Worm (Caenorhabditis elegans) whole organism, L2 larva: ENCODE results near the gene nhr-123.

ENCODE experiments used
- F13H6.1 ChIP-seq: sonication (generic microtip); optimal IDR thresholded peaks from 2 replicates; lab custom pipeline; 2016; ENCODE audit warnings: missing genetic modification characterization, missing compliant biosample characterization
- R02D3.7 ChIP-seq: fragments of 150-350 bp; optimal IDR thresholded peaks from 2 replicates; lab custom pipeline; 2014; ENCODE audit warnings: missing biosample characterization, missing genetic modification characterization
- alr-1 ChIP-seq: fragments of 150-350 bp; optimal IDR thresholded peaks from 2 replicates; lab custom pipeline; 2014; ENCODE audit warnings: missing biosample characterization, missing genetic modification characterization
- blmp-1 ChIP-seq: sonication (generic microtip); optimal IDR thresholded peaks from 2 replicates; lab custom pipeline; 2017; ENCODE audit warnings: missing genetic modification characterization, mild to moderate bottlenecking, missing compliant biosample characterization, antibody characterized with exemption, moderate library complexity; ENCODE audit not compliant: insufficient read depth
- ceh-16 ChIP-seq: fragments of 150-350 bp; optimal IDR thresholded peaks from 2 replicates; lab custom pipeline; 2014; ENCODE audit warnings: missing biosample characterization, missing genetic modification characterization
- ceh-82 ChIP-seq: fragments of 150-350 bp; optimal IDR thresholded peaks from 2 replicates; lab custom pipeline; 2014; ENCODE audit warnings: missing biosample characterization, missing genetic modification characterization
- crh-2 ChIP-seq: sonication (generic microtip); optimal IDR thresholded peaks from 2 replicates; lab custom pipeline; 2017; ENCODE audit warnings: missing biosample characterization, missing genetic modification characterization
- dmd-4 ChIP-seq: sonication (generic microtip); optimal IDR thresholded peaks from 2 replicates; lab custom pipeline; 2017; ENCODE audit warnings: missing biosample characterization, missing genetic modification characterization
- egl-27 ChIP-seq: sonication (generic microtip); optimal IDR thresholded peaks from 3 replicates; lab custom pipeline; 2017; ENCODE audit warnings: missing biosample characterization, missing genetic modification reagents, missing genetic modification characterization
- elt-1 ChIP-seq: fragments of 150-350 bp; optimal IDR thresholded peaks from 2 replicates; lab custom pipeline; 2014; ENCODE audit warnings: missing biosample characterization, missing genetic modification characterization
- elt-3 ChIP-seq: sonication (generic microtip); optimal IDR thresholded peaks from 2 replicates; lab custom pipeline; 2017; ENCODE audit warnings: missing biosample characterization, missing genetic modification characterization
- fos-1 ChIP-seq: fragments of 150-350 bp; optimal IDR thresholded peaks from 2 replicates; lab custom pipeline; 2014; ENCODE audit warnings: missing biosample characterization, missing genetic modification characterization
- gmeb-1 ChIP-seq: fragments of 150-350 bp; optimal IDR thresholded peaks from 2 replicates; lab custom pipeline; 2014; ENCODE audit warnings: missing biosample characterization, missing genetic modification characterization
- lin-11 ChIP-seq: fragments of 150-350 bp; sonication (generic microtip); optimal IDR thresholded peaks from 2 replicates; lab custom pipeline; 2014; ENCODE audit warnings: missing biosample characterization, missing genetic modification characterization, inconsistent platforms, mixed read lengths
- lin-13 ChIP-seq: fragments of 150-350 bp; optimal IDR thresholded peaks from 2 replicates; lab custom pipeline; 2014; ENCODE audit warnings: missing biosample characterization, missing genetic modification reagents, missing genetic modification characterization
- lin-39 ChIP-seq: fragments of 150-350 bp; optimal IDR thresholded peaks from 2 replicates; lab custom pipeline; 2014; ENCODE audit warnings: missing biosample characterization, missing genetic modification reagents, missing genetic modification characterization
- mab-5 ChIP-seq: fragments of 150-350 bp; optimal IDR thresholded peaks from 2 replicates; lab custom pipeline; 2014; ENCODE audit warnings: missing biosample characterization, missing genetic modification characterization
- mdl-1 ChIP-seq, 2 experiments: fragments of 150-350 bp in 1 of 2; sonication (generic microtip) in 1 of 2; optimal IDR thresholded peaks; 2 replicates each; lab custom pipeline; 2017; ENCODE audit warnings: missing biosample characterization in 2 of 2, missing genetic modification characterization in 2 of 2
- nhr-10 ChIP-seq: sonication (generic microtip); optimal IDR thresholded peaks from 2 replicates; lab custom pipeline; 2017; ENCODE audit warnings: missing biosample characterization, missing genetic modification characterization
- nhr-11 ChIP-seq: fragments of 150-350 bp; optimal IDR thresholded peaks from 2 replicates; lab custom pipeline; 2014; ENCODE audit warnings: missing biosample characterization, missing genetic modification characterization
- nhr-12 ChIP-seq: fragments of 150-350 bp; optimal IDR thresholded peaks from 2 replicates; lab custom pipeline; 2014; ENCODE audit warnings: missing biosample characterization, missing genetic modification characterization
- nhr-129 ChIP-seq: fragments of 150-350 bp; optimal IDR thresholded peaks from 2 replicates; lab custom pipeline; 2014; ENCODE audit warnings: missing biosample characterization, missing genetic modification characterization
- nhr-21 ChIP-seq: fragments of 150-350 bp; optimal IDR thresholded peaks from 2 replicates; lab custom pipeline; 2014; ENCODE audit warnings: missing biosample characterization, missing genetic modification characterization
- nhr-23 ChIP-seq: fragments of 150-350 bp; optimal IDR thresholded peaks from 2 replicates; lab custom pipeline; 2014; ENCODE audit warnings: missing biosample characterization, missing genetic modification reagents, missing genetic modification characterization
- nhr-237 ChIP-seq: fragments of 150-350 bp; optimal IDR thresholded peaks from 2 replicates; lab custom pipeline; 2014; ENCODE audit warnings: missing biosample characterization, missing genetic modification characterization
- nhr-25 ChIP-seq: fragments of 150-350 bp; sonication (generic microtip); optimal IDR thresholded peaks from 3 replicates; lab custom pipeline; 2014; ENCODE audit warnings: missing biosample characterization, missing genetic modification characterization
- nhr-6 ChIP-seq: fragments of 150-350 bp; optimal IDR thresholded peaks from 2 replicates; lab custom pipeline; 2014; ENCODE audit warnings: missing biosample characterization, missing genetic modification characterization
- peb-1 ChIP-seq: fragments of 150-350 bp; optimal IDR thresholded peaks from 2 replicates; lab custom pipeline; 2014; ENCODE audit warnings: missing biosample characterization, missing genetic modification characterization
- skn-1 ChIP-seq: sonication (generic microtip); optimal IDR thresholded peaks from 2 replicates; lab custom pipeline; 2017; ENCODE audit warnings: missing biosample characterization, missing genetic modification characterization
- sma-9 ChIP-seq, 2 experiments: fragments of 150-350 bp in 1 of 2; sonication (generic microtip) in 1 of 2; optimal IDR thresholded peaks; 2 replicates each; lab custom pipeline; 2014 to 2016; ENCODE audit warnings: missing genetic modification characterization in 2 of 2, mild to moderate bottlenecking in 1 of 2, missing biosample characterization in 1 of 2, missing compliant biosample characterization in 1 of 2, missing genetic modification reagents in 1 of 2, moderate library complexity in 1 of 2
- snpc-4 ChIP-seq: fragments of 150-350 bp; optimal IDR thresholded peaks from 2 replicates; lab custom pipeline; 2014; ENCODE audit warnings: missing biosample characterization, missing genetic modification characterization
- unc-39 ChIP-seq: fragments of 150-350 bp; optimal IDR thresholded peaks from 2 replicates; lab custom pipeline; 2014; ENCODE audit warnings: missing biosample characterization, missing genetic modification characterization
- unc-55 ChIP-seq: fragments of 150-350 bp; sonication (generic microtip); optimal IDR thresholded peaks from 3 replicates; lab custom pipeline; 2014; ENCODE audit warnings: missing biosample characterization, missing genetic modification reagents, missing genetic modification characterization
- unc-62 ChIP-seq: fragments of 150-350 bp; optimal IDR thresholded peaks from 2 replicates; lab custom pipeline; 2014; ENCODE audit warnings: missing biosample characterization, missing genetic modification reagents, missing genetic modification characterization
- ztf-1 ChIP-seq: fragments of 200-800 bp; sonication (Bioruptor generic); conservative IDR thresholded peaks from 2 replicates; pipeline ENCODE4 v1.3.6; 2022; ENCODE audit warnings: missing genetic modification characterization, missing compliant biosample characterization
- ztf-11 ChIP-seq: sonication (generic microtip); optimal IDR thresholded peaks from 2 replicates; lab custom pipeline; 2017; ENCODE audit warnings: missing biosample characterization, missing genetic modification characterization

Gene nhr-123

DNA sequence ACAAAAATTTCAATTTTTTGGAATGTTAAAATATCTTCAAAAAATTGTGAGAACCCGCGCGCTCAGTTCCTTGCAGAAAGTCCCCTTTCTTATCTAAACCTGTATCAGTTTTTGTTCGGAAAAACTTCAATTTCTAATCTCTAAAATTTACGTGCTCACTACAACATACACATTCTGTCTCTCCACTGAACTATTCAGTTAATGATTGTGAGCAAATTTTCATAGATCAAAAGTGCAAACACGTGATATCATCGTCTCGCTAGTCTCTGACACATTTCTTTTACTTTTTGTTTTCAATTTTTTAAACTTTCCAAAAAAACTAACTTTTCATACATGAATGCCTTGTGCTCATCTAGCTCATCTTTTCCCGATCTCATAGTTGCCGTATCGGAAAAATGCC is 8.2 kb downstream of the nhr-123 start, which contains the start of gene nhr-203:
Gene nhr-203, plus strand, starts transcription at position 332 of the 400 bp plus-strand sequence.
- TF ChIP-seq gmeb-1 (peak; percentile 37), R02D3.7 (tag; lab: Kevin White, UChicago) (no peak), crh-2 (tag; lab: Kevin White, UChicago) (peak; percentile 45), peb-1 (tag; lab: Kevin White, UChicago) (no peak), mab-5 (no peak), nhr-23 (no peak), fos-1 (tag; lab: Kevin White, UChicago) (peak; percentile 75), ceh-16 (no peak), alr-1 (tag; lab: Kevin White, UChicago) (no peak), elt-3 (tag; lab: Kevin White, UChicago) (no peak), nhr-11 (tag; lab: Kevin White, UChicago) (no peak), lin-11 (tag; lab: Kevin White, UChicago) (no peak), unc-39 (tag; lab: Kevin White, UChicago) (no peak), ztf-11 (no peak), sma-9 (GFP tag; optimal IDR thresholded peaks at IDR 0.05; lab: Kevin White, UChicago) (peak; percentile 80), sma-9 (tag; optimal IDR thresholded peaks at IDR 0.05; lab: Kevin White, UChicago) (no peak), nhr-12 (tag; lab: Kevin White, UChicago) (no peak), nhr-10 (tag; lab: Kevin White, UChicago) (no peak), F13H6.1 (tag; lab: Kevin White, UChicago) (peak; percentile 1), skn-1 (tag; lab: Kevin White, UChicago) (peak; percentile 52), ceh-82 (no peak), mdl-1 (tag; optimal IDR thresholded peaks at IDR 0.05; lab: Kevin White, UChicago) (no peak), nhr-6 (no peak), nhr-237 (tag; lab: Kevin White, UChicago) (no peak)
- TF ChIP-seq, all 48 proteins: peak for 6

ce11 chrV:462263-462662 is 11.0 kb downstream of the nhr-123 start, which contains the start of gene nhr-202:
Gene nhr-202 (plus strand): TSS chrV:462588.
- TF ChIP-seq crh-2 (tag; lab: Kevin White, UChicago) (peak; percentile 65), snpc-4 (no peak), fos-1 (tag; lab: Kevin White, UChicago) (peak; percentile 52), unc-39 (tag; lab: Kevin White, UChicago) (no peak), blmp-1 (no peak), unc-62 (GFP tag; lab: Kevin White, UChicago) (no peak), nhr-25 (tag; lab: Kevin White, UChicago) (peak; percentile 34), nhr-129 (peak; percentile 68), skn-1 (tag; lab: Kevin White, UChicago) (no peak), unc-55 (GFP tag; lab: Kevin White, UChicago) (no peak), gmeb-1 (peak; percentile 12), lin-13 (no peak), nhr-10 (tag; lab: Kevin White, UChicago) (no peak), R02D3.7 (tag; lab: Kevin White, UChicago) (no peak), F13H6.1 (tag; lab: Kevin White, UChicago) (peak; percentile 4), ztf-11 (no peak), elt-1 (tag; lab: Kevin White, UChicago) (no peak), lin-39 (tag; lab: Kevin White, UChicago) (no peak), nhr-21 (tag; lab: Kevin White, UChicago) (no peak), egl-27 (no peak), sma-9 (GFP tag; optimal IDR thresholded peaks at IDR 0.05; lab: Kevin White, UChicago) (peak; percentile 83), sma-9 (tag; optimal IDR thresholded peaks at IDR 0.05; lab: Kevin White, UChicago) (no peak), nhr-12 (tag; lab: Kevin White, UChicago) (no peak)

- TF ChIP-seq sma-9 (GFP tag; optimal IDR thresholded peaks at IDR 0.05; lab: Kevin White, UChicago) = peak; percentile 44
- no peak for TF ChIP-seq sma-9 (tag; optimal IDR thresholded peaks at IDR 0.05; lab: Kevin White, UChicago)
- TF ChIP-seq crh-2 (tag; lab: Kevin White, UChicago) = peak; percentile 49
- TF ChIP-seq lin-13 = no peak
- TF ChIP-seq nhr-23 = no peak
These were observed 13.5 kb downstream of the nhr-123 start, which contains the start of gene nhr-201 for ce11 chrV:464800-465199. Gene nhr-201 (plus strand): TSS chrV:464828.

- TF ChIP-seq ztf-1 (GFP tag; lab: Robert Waterston, UW) = no peak
- TF ChIP-seq unc-62 (GFP tag; lab: Kevin White, UChicago) = no peak
- TF ChIP-seq sma-9 (GFP tag; optimal IDR thresholded peaks at IDR 0.05; lab: Kevin White, UChicago) = peak; percentile 25
- no peak for TF ChIP-seq sma-9 (tag; optimal IDR thresholded peaks at IDR 0.05; lab: Kevin White, UChicago)
- TF ChIP-seq dmd-4 (tag; lab: Kevin White, UChicago) = no peak
- peak; percentile 33 for TF ChIP-seq blmp-1
These were observed 14.1 kb downstream of the nhr-123 start for ce11 chrV:465355-465754.
